Worm (Caenorhabditis elegans) whole organism, L2 larva: Measurements from ENCODE around the gene C06A12.8.

Experiments used
- C34F6.9 ChIP-seq: fragments of 150-350 bp; optimal IDR thresholded peaks from 2 replicates; lab custom pipeline; 2014; ENCODE audit warnings: missing biosample characterization, missing genetic modification characterization
- F13H6.1 ChIP-seq: sonication (generic microtip); optimal IDR thresholded peaks from 2 replicates; lab custom pipeline; 2016; ENCODE audit warnings: missing genetic modification characterization, missing compliant biosample characterization
- ZK546.5 ChIP-seq: sonication (generic microtip); optimal IDR thresholded peaks from 2 replicates; lab custom pipeline; 2017; ENCODE audit warnings: missing biosample characterization, missing genetic modification characterization
- alr-1 ChIP-seq: fragments of 150-350 bp; optimal IDR thresholded peaks from 2 replicates; lab custom pipeline; 2014; ENCODE audit warnings: missing biosample characterization, missing genetic modification characterization
- aly-2 ChIP-seq: fragments of 150-350 bp; optimal IDR thresholded peaks from 2 replicates; lab custom pipeline; 2014; ENCODE audit warnings: missing biosample characterization, missing genetic modification characterization
- ama-1 ChIP-seq: fragments of 150-350 bp; optimal IDR thresholded peaks from 2 replicates; lab custom pipeline; 2018; ENCODE audit warnings: inconsistent platforms
- blmp-1 ChIP-seq: sonication (generic microtip); optimal IDR thresholded peaks from 2 replicates; lab custom pipeline; 2017; ENCODE audit warnings: missing genetic modification characterization, mild to moderate bottlenecking, missing compliant biosample characterization, antibody characterized with exemption, moderate library complexity; ENCODE audit not compliant: insufficient read depth
- ceh-16 ChIP-seq: fragments of 150-350 bp; optimal IDR thresholded peaks from 2 replicates; lab custom pipeline; 2014; ENCODE audit warnings: missing biosample characterization, missing genetic modification characterization
- ceh-82 ChIP-seq: fragments of 150-350 bp; optimal IDR thresholded peaks from 2 replicates; lab custom pipeline; 2014; ENCODE audit warnings: missing biosample characterization, missing genetic modification characterization
- dmd-4 ChIP-seq: sonication (generic microtip); optimal IDR thresholded peaks from 2 replicates; lab custom pipeline; 2017; ENCODE audit warnings: missing biosample characterization, missing genetic modification characterization
- egl-27 ChIP-seq: sonication (generic microtip); optimal IDR thresholded peaks from 3 replicates; lab custom pipeline; 2017; ENCODE audit warnings: missing biosample characterization, missing genetic modification reagents, missing genetic modification characterization
- elt-3 ChIP-seq: sonication (generic microtip); optimal IDR thresholded peaks from 2 replicates; lab custom pipeline; 2017; ENCODE audit warnings: missing biosample characterization, missing genetic modification characterization
- gmeb-1 ChIP-seq: fragments of 150-350 bp; optimal IDR thresholded peaks from 2 replicates; lab custom pipeline; 2014; ENCODE audit warnings: missing biosample characterization, missing genetic modification characterization
- lin-13 ChIP-seq: fragments of 150-350 bp; optimal IDR thresholded peaks from 2 replicates; lab custom pipeline; 2014; ENCODE audit warnings: missing biosample characterization, missing genetic modification reagents, missing genetic modification characterization
- lin-39 ChIP-seq: fragments of 150-350 bp; optimal IDR thresholded peaks from 2 replicates; lab custom pipeline; 2014; ENCODE audit warnings: missing biosample characterization, missing genetic modification reagents, missing genetic modification characterization
- lsy-2 ChIP-seq, 2 experiments: fragments of 150-350 bp in 1 of 2; sonication (generic microtip) in 1 of 2; optimal IDR thresholded peaks; 2 replicates each; lab custom pipeline; 2014 to 2017; ENCODE audit warnings: missing biosample characterization in 2 of 2, missing genetic modification characterization in 2 of 2
- mab-5 ChIP-seq: fragments of 150-350 bp; optimal IDR thresholded peaks from 2 replicates; lab custom pipeline; 2014; ENCODE audit warnings: missing biosample characterization, missing genetic modification characterization
- mbf-1 ChIP-seq: sonication (generic microtip); optimal IDR thresholded peaks from 2 replicates; lab custom pipeline; 2017; ENCODE audit warnings: missing biosample characterization, missing genetic modification characterization
- nhr-10 ChIP-seq: sonication (generic microtip); optimal IDR thresholded peaks from 2 replicates; lab custom pipeline; 2017; ENCODE audit warnings: missing biosample characterization, missing genetic modification characterization
- nhr-11 ChIP-seq: fragments of 150-350 bp; optimal IDR thresholded peaks from 2 replicates; lab custom pipeline; 2014; ENCODE audit warnings: missing biosample characterization, missing genetic modification characterization
- nhr-12 ChIP-seq: fragments of 150-350 bp; optimal IDR thresholded peaks from 2 replicates; lab custom pipeline; 2014; ENCODE audit warnings: missing biosample characterization, missing genetic modification characterization
- nhr-129 ChIP-seq: fragments of 150-350 bp; optimal IDR thresholded peaks from 2 replicates; lab custom pipeline; 2014; ENCODE audit warnings: missing biosample characterization, missing genetic modification characterization
- nhr-21 ChIP-seq: fragments of 150-350 bp; optimal IDR thresholded peaks from 2 replicates; lab custom pipeline; 2014; ENCODE audit warnings: missing biosample characterization, missing genetic modification characterization
- nhr-237 ChIP-seq: fragments of 150-350 bp; optimal IDR thresholded peaks from 2 replicates; lab custom pipeline; 2014; ENCODE audit warnings: missing biosample characterization, missing genetic modification characterization
- nhr-6 ChIP-seq: fragments of 150-350 bp; optimal IDR thresholded peaks from 2 replicates; lab custom pipeline; 2014; ENCODE audit warnings: missing biosample characterization, missing genetic modification characterization
- nhr-77 ChIP-seq: fragments of 150-350 bp; optimal IDR thresholded peaks from 2 replicates; lab custom pipeline; 2014; ENCODE audit warnings: missing biosample characterization, missing genetic modification characterization
- peb-1 ChIP-seq: fragments of 150-350 bp; optimal IDR thresholded peaks from 2 replicates; lab custom pipeline; 2014; ENCODE audit warnings: missing biosample characterization, missing genetic modification characterization
- sem-4 ChIP-seq: fragments of 150-350 bp; optimal IDR thresholded peaks from 2 replicates; lab custom pipeline; 2014; ENCODE audit warnings: missing biosample characterization, missing genetic modification reagents, missing genetic modification characterization
- skn-1 ChIP-seq: sonication (generic microtip); optimal IDR thresholded peaks from 2 replicates; lab custom pipeline; 2017; ENCODE audit warnings: missing biosample characterization, missing genetic modification characterization
- sma-9 ChIP-seq, 2 experiments: fragments of 150-350 bp in 1 of 2; sonication (generic microtip) in 1 of 2; optimal IDR thresholded peaks; 2 replicates each; lab custom pipeline; 2014 to 2016; ENCODE audit warnings: missing genetic modification characterization in 2 of 2, mild to moderate bottlenecking in 1 of 2, missing biosample characterization in 1 of 2, missing compliant biosample characterization in 1 of 2, missing genetic modification reagents in 1 of 2, moderate library complexity in 1 of 2
- snpc-4 ChIP-seq: fragments of 150-350 bp; optimal IDR thresholded peaks from 2 replicates; lab custom pipeline; 2014; ENCODE audit warnings: missing biosample characterization, missing genetic modification characterization
- unc-39 ChIP-seq: fragments of 150-350 bp; optimal IDR thresholded peaks from 2 replicates; lab custom pipeline; 2014; ENCODE audit warnings: missing biosample characterization, missing genetic modification characterization
- unc-55 ChIP-seq: fragments of 150-350 bp; sonication (generic microtip); optimal IDR thresholded peaks from 3 replicates; lab custom pipeline; 2014; ENCODE audit warnings: missing biosample characterization, missing genetic modification reagents, missing genetic modification characterization
- unc-62 ChIP-seq: fragments of 150-350 bp; optimal IDR thresholded peaks from 2 replicates; lab custom pipeline; 2014; ENCODE audit warnings: missing biosample characterization, missing genetic modification reagents, missing genetic modification characterization
- zag-1 ChIP-seq: fragments of 150-350 bp; optimal IDR thresholded peaks from 2 replicates; lab custom pipeline; 2014; ENCODE audit warnings: missing biosample characterization, missing genetic modification characterization
- ztf-11 ChIP-seq: sonication (generic microtip); optimal IDR thresholded peaks from 2 replicates; lab custom pipeline; 2017; ENCODE audit warnings: missing biosample characterization, missing genetic modification characterization
- ztf-4 ChIP-seq: fragments of 150-350 bp; optimal IDR thresholded peaks from 2 replicates; lab custom pipeline; 2014; ENCODE audit warnings: missing biosample characterization, missing genetic modification characterization

Gene C06A12.8

DNA sequence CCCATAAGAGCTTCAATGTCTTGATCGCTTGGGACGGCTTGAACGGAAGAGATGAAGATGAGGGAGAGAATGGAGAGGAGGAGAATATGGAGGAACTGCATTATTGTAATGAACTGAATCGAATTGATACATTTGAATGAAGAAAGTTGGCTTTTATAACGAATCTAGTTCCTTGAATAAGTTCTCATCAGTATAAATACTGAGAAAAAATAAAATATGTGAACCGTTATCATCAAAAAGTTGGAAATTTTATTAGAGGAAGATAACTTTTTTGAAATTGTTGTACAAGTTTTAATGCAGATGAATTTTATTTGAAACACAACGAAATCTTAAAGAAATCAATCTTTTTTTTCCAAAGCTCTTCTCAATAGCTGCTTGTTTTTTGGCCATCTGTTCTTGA is 30.1 kb upstream of the C06A12.8 start, which contains the start of gene T02D1.7:
T02D1.7 (minus strand) TSS at position 101 of the 400 bp plus-strand sequence.
- no peak for TF ChIP-seq snpc-4
- no peak for TF ChIP-seq unc-39
- no peak for TF ChIP-seq nhr-6
- no peak for TF ChIP-seq elt-3
- no peak for TF ChIP-seq aly-2
- TF ChIP-seq ZK546.5 (tag; lab: Kevin White, UChicago) = no peak
- no peak for TF ChIP-seq nhr-10
- no peak for TF ChIP-seq ama-1
- TF ChIP-seq nhr-129 (tag; lab: Kevin White, UChicago) = no peak
- TF ChIP-seq ceh-82 (tag; lab: Kevin White, UChicago) = no peak
- TF ChIP-seq dmd-4 (tag; lab: Kevin White, UChicago) = no peak
- no peak for TF ChIP-seq unc-62 (GFP tag; lab: Kevin White, UChicago)
- no peak for TF ChIP-seq blmp-1 (tag; lab: Kevin White, UChicago)
- TF ChIP-seq sma-9 (GFP tag; optimal IDR thresholded peaks at IDR 0.05; lab: Kevin White, UChicago) = no peak
- no peak for TF ChIP-seq sma-9 (tag; optimal IDR thresholded peaks at IDR 0.05; lab: Kevin White, UChicago)
- no peak for TF ChIP-seq nhr-11
- no peak for TF ChIP-seq skn-1 (tag; lab: Kevin White, UChicago)
- no peak for TF ChIP-seq C34F6.9 (tag; lab: Kevin White, UChicago)
- no peak for TF ChIP-seq alr-1 (tag; lab: Kevin White, UChicago)
- no peak for TF ChIP-seq sem-4
- TF ChIP-seq nhr-21 (tag; lab: Kevin White, UChicago) = no peak

DNA sequence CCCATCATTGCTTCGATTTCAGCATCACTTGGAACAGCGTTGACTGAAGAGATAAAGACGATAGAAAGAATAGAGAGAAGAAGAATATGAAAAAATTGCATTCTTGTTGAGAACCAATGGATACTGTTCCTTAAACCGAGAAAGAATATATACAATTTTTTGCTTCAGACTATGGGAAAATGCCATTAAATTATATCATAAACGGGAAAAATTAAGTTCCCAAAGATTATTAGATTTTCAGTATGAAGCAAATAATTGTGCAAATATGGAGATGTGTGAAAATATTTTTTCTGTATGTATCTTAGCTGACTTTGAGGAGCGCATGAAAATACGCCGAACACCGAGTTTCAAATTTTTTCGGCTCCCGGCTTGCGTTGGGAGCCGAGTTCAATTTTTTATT is 29.6 kb upstream of the C06A12.8 start, which contains the start of gene T02D1.9:
T02D1.9 (minus strand) TSS at position 101 of the 400 bp plus-strand sequence.
- TF ChIP-seq ZK546.5 (tag; lab: Kevin White, UChicago) = no peak
- TF ChIP-seq zag-1 = no peak
- TF ChIP-seq dmd-4 (tag; lab: Kevin White, UChicago) = no peak
- no peak for TF ChIP-seq F13H6.1 (tag; lab: Kevin White, UChicago)
- TF ChIP-seq nhr-21 (tag; lab: Kevin White, UChicago) = no peak
- no peak for TF ChIP-seq peb-1 (tag; lab: Kevin White, UChicago)
- no peak for TF ChIP-seq lin-13 (GFP tag; lab: Kevin White, UChicago)
- TF ChIP-seq ceh-82 (tag; lab: Kevin White, UChicago) = no peak
- no peak for TF ChIP-seq ztf-11 (tag; lab: Kevin White, UChicago)
- TF ChIP-seq nhr-77 (tag; lab: Kevin White, UChicago) = no peak
- no peak for TF ChIP-seq unc-55 (GFP tag; lab: Kevin White, UChicago)
- no peak for TF ChIP-seq ceh-16 (tag; lab: Kevin White, UChicago)
- no peak for TF ChIP-seq gmeb-1
- TF ChIP-seq C34F6.9 (tag; lab: Kevin White, UChicago) = no peak
- TF ChIP-seq sem-4 = no peak
- TF ChIP-seq aly-2 = no peak

DNA sequence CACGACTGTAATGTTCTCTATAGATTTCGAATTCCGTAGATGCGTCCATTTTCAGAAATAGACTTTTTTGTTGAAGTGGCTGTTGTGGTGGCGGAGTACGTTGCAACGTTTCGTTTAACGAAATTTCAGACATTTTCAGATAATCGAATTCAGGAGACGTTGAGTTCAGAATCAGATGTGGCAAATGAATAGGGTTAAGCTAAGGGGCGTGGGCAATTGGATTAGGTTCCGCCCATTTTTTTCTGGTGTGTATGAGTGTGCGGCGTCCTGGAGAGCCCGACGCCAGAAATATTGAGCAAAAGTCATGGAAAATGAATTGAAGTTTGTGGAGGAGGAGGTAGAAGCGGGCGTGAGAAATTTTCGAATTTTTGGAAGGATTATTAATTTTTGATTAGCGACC is 23.8 kb upstream of the C06A12.8 start:
- TF ChIP-seq blmp-1 (tag; lab: Kevin White, UChicago) = no peak
- TF ChIP-seq egl-27 = no peak
- TF ChIP-seq lin-39 (tag; lab: Kevin White, UChicago) = no peak
- TF ChIP-seq unc-55 (GFP tag; lab: Kevin White, UChicago) = no peak
- TF ChIP-seq ceh-16 (tag; lab: Kevin White, UChicago) = no peak
- TF ChIP-seq nhr-12 (tag; lab: Kevin White, UChicago) = no peak

DNA sequence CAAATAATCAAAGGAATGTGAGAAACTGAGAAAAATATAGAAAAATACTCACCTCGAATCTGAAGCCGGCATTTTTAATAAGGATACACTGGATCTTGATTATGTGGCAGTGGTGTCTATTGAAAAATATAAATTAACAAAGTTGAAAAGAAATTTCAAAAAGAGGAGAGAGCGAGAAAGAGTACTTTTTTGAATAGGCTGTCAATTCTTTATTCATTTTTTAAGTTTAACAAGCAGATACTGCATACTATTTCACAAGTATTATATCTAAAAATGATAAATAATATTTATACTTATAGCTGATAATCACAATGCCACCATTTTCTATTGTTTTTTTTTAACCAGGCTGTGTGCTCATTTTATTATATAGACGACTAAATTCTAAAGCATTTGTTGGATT is 19.4 kb upstream of the C06A12.8 start, which contains the start of gene npr-26:
npr-26 (minus strand) TSS at position 101 of the 400 bp plus-strand sequence.
- no peak for TF ChIP-seq ztf-4 (tag; lab: Kevin White, UChicago)
- no peak for TF ChIP-seq mab-5 (tag; lab: Kevin White, UChicago)
- TF ChIP-seq lsy-2 (tag; optimal IDR thresholded peaks at IDR 0.05; lab: Kevin White, UChicago) = no peak
- TF ChIP-seq skn-1 (tag; lab: Kevin White, UChicago) = no peak
- TF ChIP-seq dmd-4 (tag; lab: Kevin White, UChicago) = no peak
- TF ChIP-seq nhr-237 (tag; lab: Kevin White, UChicago) = no peak
- TF ChIP-seq alr-1 (tag; lab: Kevin White, UChicago) = no peak
- TF ChIP-seq mbf-1 (tag; lab: Kevin White, UChicago) = no peak
- TF ChIP-seq nhr-129 (tag; lab: Kevin White, UChicago) = no peak
